Worm (Caenorhabditis elegans) whole organism, young adult: ENCODE results near the gene ech-8.

Experiments
- B0019.2 ChIP-seq: fragments of 200-800 bp; sonication (Bioruptor generic); conservative IDR thresholded peaks from 2 replicates; pipeline ENCODE4 v1.3.6; 2022; ENCODE audit warnings: missing genetic modification reagents, missing genetic modification characterization, missing compliant biosample characterization
- B0261.1 ChIP-seq: sonication (generic microtip); optimal IDR thresholded peaks from 2 replicates; lab custom pipeline; 2016; ENCODE audit warnings: mild to moderate bottlenecking, missing genetic modification characterization, moderate library complexity, missing compliant biosample characterization
- C06A6.2 ChIP-seq: fragments of 200-800 bp; sonication (Bioruptor generic); conservative IDR thresholded peaks from 2 replicates; pipeline ENCODE4 v1.3.6; 2022; ENCODE audit warnings: missing genetic modification characterization, missing compliant biosample characterization
- D2030.7 ChIP-seq: fragments of 200-800 bp; sonication (Bioruptor generic); IDR thresholded peaks from 2 replicates; pipeline ENCODE4 v1.3.6; 2022; ENCODE audit warnings: missing genetic modification reagents, missing genetic modification characterization, missing compliant biosample characterization
- F33H1.4 ChIP-seq: fragments of 200-800 bp; sonication (Bioruptor generic); IDR thresholded peaks from 2 replicates; pipeline ENCODE4 v1.3.6; 2022; ENCODE audit warnings: missing genetic modification reagents, missing genetic modification characterization, missing compliant biosample characterization
- F37B4.10 ChIP-seq: fragments of 200-800 bp; sonication (Bioruptor generic); IDR thresholded peaks from 2 replicates; pipeline ENCODE4 v1.3.6; 2022; ENCODE audit warnings: missing genetic modification characterization, missing compliant biosample characterization
- F39B2.1 ChIP-seq: fragments of 200-800 bp; sonication (Bioruptor generic); IDR thresholded peaks from 2 replicates; pipeline ENCODE4 v1.3.6; 2022; ENCODE audit warnings: missing genetic modification reagents, missing genetic modification characterization, missing compliant biosample characterization
- F57A8.1 ChIP-seq: fragments of 200-800 bp; sonication (Bioruptor generic); optimal IDR thresholded peaks from 2 replicates; lab custom pipeline; 2018; ENCODE audit warnings: mild to moderate bottlenecking, missing genetic modification characterization, moderate library complexity, missing compliant biosample characterization
- Y53F4B.3 ChIP-seq: fragments of 200-800 bp; sonication (Bioruptor generic); IDR thresholded peaks from 2 replicates; pipeline ENCODE4 v1.3.6; 2022; ENCODE audit warnings: missing genetic modification reagents, missing genetic modification characterization, missing compliant biosample characterization
- Y53G8AR.9 ChIP-seq: fragments of 200-800 bp; sonication (Bioruptor generic); conservative IDR thresholded peaks from 2 replicates; pipeline ENCODE4 v1.3.6; 2022; ENCODE audit warnings: missing genetic modification reagents, missing genetic modification characterization, missing compliant biosample characterization
- Y79H2A.3 ChIP-seq: fragments of 200-800 bp; sonication (Bioruptor generic); conservative IDR thresholded peaks from 2 replicates; pipeline ENCODE4 v1.3.6; 2022; ENCODE audit warnings: missing genetic modification reagents, missing genetic modification characterization, missing compliant biosample characterization
- Y95B8A.8 ChIP-seq: fragments of 200-800 bp; sonication (Bioruptor generic); IDR thresholded peaks from 2 replicates; pipeline ENCODE4 v1.3.6; 2022; ENCODE audit warnings: missing genetic modification reagents, missing genetic modification characterization, missing compliant biosample characterization
- ZK185.1 ChIP-seq: sonication (generic microtip); optimal IDR thresholded peaks from 2 replicates; lab custom pipeline; 2016; ENCODE audit warnings: mild to moderate bottlenecking, missing genetic modification characterization, missing compliant biosample characterization; ENCODE audit not compliant: poor library complexity, severe bottlenecking
- aptf-3 ChIP-seq: fragments of 200-800 bp; sonication (Bioruptor generic); IDR thresholded peaks from 2 replicates; pipeline ENCODE4 v1.3.6; 2022; ENCODE audit warnings: missing genetic modification characterization, missing compliant biosample characterization
- athp-1 ChIP-seq: sonication (generic microtip); optimal IDR thresholded peaks from 2 replicates; lab custom pipeline; 2017; ENCODE audit warnings: mild to moderate bottlenecking, missing genetic modification characterization, missing compliant biosample characterization
- ceh-79 ChIP-seq: sonication (generic microtip); optimal IDR thresholded peaks from 2 replicates; lab custom pipeline; 2017; ENCODE audit warnings: mild to moderate bottlenecking, missing genetic modification characterization, missing compliant biosample characterization
- ceh-91 ChIP-seq: fragments of 200-800 bp; sonication (Bioruptor generic); IDR thresholded peaks from 2 replicates; pipeline ENCODE4 v1.3.6; 2022; ENCODE audit warnings: missing genetic modification reagents, missing genetic modification characterization, missing compliant biosample characterization
- dox-1 ChIP-seq: fragments of 200-800 bp; sonication (Bioruptor generic); IDR thresholded peaks from 2 replicates; pipeline ENCODE4 v1.3.6; 2022; ENCODE audit warnings: missing genetic modification reagents, missing genetic modification characterization, missing compliant biosample characterization
- efl-1 ChIP-seq: fragments of 150-350 bp; optimal IDR thresholded peaks from 2 replicates; lab custom pipeline; 2014; ENCODE audit warnings: missing biosample characterization, missing genetic modification reagents, missing genetic modification characterization
- egl-18 ChIP-seq: fragments of 200-800 bp; sonication (Bioruptor generic); IDR thresholded peaks from 2 replicates; pipeline ENCODE4 v1.3.6; 2022; ENCODE audit warnings: missing genetic modification reagents, missing genetic modification characterization, missing compliant biosample characterization
- egrh-3 ChIP-seq: fragments of 200-800 bp; sonication (Bioruptor generic); IDR thresholded peaks from 2 replicates; pipeline ENCODE4 v1.3.6; 2022; ENCODE audit warnings: missing genetic modification reagents, missing genetic modification characterization, missing compliant biosample characterization
- hmg-20 ChIP-seq: fragments of 200-800 bp; sonication (Bioruptor generic); IDR thresholded peaks from 2 replicates; pipeline ENCODE4 v1.3.6; 2022; ENCODE audit warnings: missing genetic modification reagents, missing genetic modification characterization, missing compliant biosample characterization
- lag-1 ChIP-seq: fragments of 200-800 bp; sonication (Bioruptor generic); IDR thresholded peaks from 2 replicates; pipeline ENCODE4 v1.3.6; 2022; ENCODE audit warnings: missing genetic modification reagents, missing genetic modification characterization, missing compliant biosample characterization
- lin-54 ChIP-seq: fragments of 200-800 bp; sonication (Bioruptor generic); optimal IDR thresholded peaks from 2 replicates; lab custom pipeline; 2018; ENCODE audit warnings: mild to moderate bottlenecking, missing genetic modification characterization, missing compliant biosample characterization
- madf-6 ChIP-seq: fragments of 200-800 bp; sonication (Bioruptor generic); IDR thresholded peaks from 2 replicates; pipeline ENCODE4 v1.3.6; 2022; ENCODE audit warnings: missing genetic modification reagents, missing genetic modification characterization, missing compliant biosample characterization
- mel-28 ChIP-seq: sonication (generic microtip); optimal IDR thresholded peaks from 2 replicates; lab custom pipeline; 2016; ENCODE audit warnings: borderline replicate concordance, mild to moderate bottlenecking, missing genetic modification characterization, missing compliant biosample characterization
- nhr-80 ChIP-seq: sonication (generic microtip); optimal IDR thresholded peaks from 2 replicates; lab custom pipeline; 2016; ENCODE audit warnings: missing genetic modification characterization, missing compliant biosample characterization
- nhr-90 ChIP-seq: sonication (generic microtip); optimal IDR thresholded peaks from 2 replicates; lab custom pipeline; 2016; ENCODE audit warnings: missing genotype, mild to moderate bottlenecking, missing genetic modification characterization, missing compliant biosample characterization
- pbrm-1 ChIP-seq: fragments of 200-800 bp; sonication (Bioruptor generic); IDR thresholded peaks from 2 replicates; pipeline ENCODE4 v1.3.6; 2022; ENCODE audit warnings: missing genetic modification reagents, missing genetic modification characterization, missing compliant biosample characterization
- tbx-9 ChIP-seq: sonication (generic microtip); optimal IDR thresholded peaks from 2 replicates; lab custom pipeline; 2016; ENCODE audit warnings: borderline replicate concordance, missing genetic modification characterization, inconsistent platforms, missing compliant biosample characterization
- tlf-1 ChIP-seq: fragments of 200-800 bp; sonication (Bioruptor generic); optimal IDR thresholded peaks from 2 replicates; lab custom pipeline; 2018; ENCODE audit warnings: mild to moderate bottlenecking, missing genetic modification characterization, missing compliant biosample characterization
- unc-62 ChIP-seq: fragments of 150-350 bp; optimal IDR thresholded peaks from 2 replicates; lab custom pipeline; 2014; ENCODE audit warnings: missing biosample characterization, missing genetic modification reagents, missing genetic modification characterization
- ztf-22 ChIP-seq: fragments of 200-800 bp; sonication (Bioruptor generic); optimal IDR thresholded peaks from 2 replicates; lab custom pipeline; 2018; ENCODE audit warnings: mild to moderate bottlenecking, missing genetic modification characterization, moderate library complexity, missing compliant biosample characterization
- ztf-25 ChIP-seq: fragments of 200-800 bp; sonication (Bioruptor generic); IDR thresholded peaks from 2 replicates; pipeline ENCODE4 v1.3.6; 2022; ENCODE audit warnings: missing genetic modification reagents, missing genetic modification characterization, missing compliant biosample characterization
- ztf-6 ChIP-seq: fragments of 200-800 bp; sonication (Bioruptor generic); IDR thresholded peaks from 2 replicates; pipeline ENCODE4 v1.3.6; 2022; ENCODE audit warnings: missing genetic modification reagents, missing genetic modification characterization, missing compliant biosample characterization

The ech-8 gene

ce11 chrIV:10269137-10269933, 30.4 kb upstream of the ech-8 start, which contains the start of the genes nspd-7 and Y43C5A.2:
nspd-7 (minus strand) TSS chrIV:10269187.
Y43C5A.2 (plus strand) TSS chrIV:10269883.
- TF ChIP-seq tlf-1 (GFP tag; lab: Kevin White, UChicago) = no peak
- peak; percentile 43 for TF ChIP-seq nhr-80
- no peak for TF ChIP-seq Y79H2A.3 (GFP tag; lab: Robert Waterston, UW)
- TF ChIP-seq madf-6 = no peak
- TF ChIP-seq C06A6.2 = no peak
- TF ChIP-seq nhr-90 = no peak
- no peak for TF ChIP-seq B0261.1 (tag; lab: Kevin White, UChicago)
- TF ChIP-seq unc-62 (GFP tag; lab: Kevin White, UChicago) = no peak

DNA sequence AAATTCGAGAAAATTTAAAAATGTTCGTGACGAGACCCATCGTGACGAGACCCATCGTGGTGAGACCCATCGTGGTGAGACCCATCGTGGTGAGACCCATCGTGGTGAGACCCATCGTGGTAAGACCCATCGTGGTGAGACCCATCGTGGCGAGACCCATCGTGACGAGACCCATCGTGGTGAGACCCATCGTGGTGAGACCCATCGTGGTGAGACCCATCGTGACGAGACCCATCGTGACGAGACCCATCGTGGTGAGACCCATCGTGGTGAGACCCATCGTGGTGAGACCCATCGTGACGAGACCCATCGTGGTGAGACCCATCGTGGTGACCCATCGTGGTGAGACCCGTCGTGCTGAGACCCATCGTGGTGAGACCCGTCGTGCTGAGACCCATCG, 23.9 kb upstream of the ech-8 start:
- TF ChIP-seq egrh-3 (GFP tag; lab: Robert Waterston, UW) (peak; percentile 83), madf-6 (0 out of 2 replicates have a peak, but pooled peaks have one; percentile 33), pbrm-1 (GFP tag; lab: Robert Waterston, UW) (peak; percentile 52; the same call in 1 of the 2 replicates), dox-1 (GFP tag; lab: Robert Waterston, UW) (0 out of 2 replicates have a peak, but pooled peaks have one; percentile 40), egl-18 (GFP tag; lab: Robert Waterston, UW) (0 out of 2 replicates have a peak, but pooled peaks have one; percentile 15), lag-1 (0 out of 2 replicates have a peak, but pooled peaks have one; percentile 8), D2030.7 (0 out of 2 replicates have a peak, but pooled peaks have one; percentile 37), Y95B8A.8 (GFP tag; lab: Robert Waterston, UW) (0 out of 2 replicates have a peak, but pooled peaks have one; percentile 59), aptf-3 (GFP tag; lab: Robert Waterston, UW) (0 out of 2 replicates have a peak, but pooled peaks have one; percentile 36), F33H1.4 (GFP tag; lab: Robert Waterston, UW) (peak; percentile 63), F37B4.10 (GFP tag; lab: Robert Waterston, UW) (0 out of 2 replicates have a peak, but pooled peaks have one; percentile 85), B0019.2 (GFP tag; lab: Robert Waterston, UW) (peak; percentile 4; the same call in 1 of the 2 replicates)
- TF ChIP-seq, all 124 proteins: peak for 12; not testable (repeated sequence) for 112

- TF ChIP-seq hmg-20 (GFP tag; lab: Robert Waterston, UW) (no peak), ztf-25 (GFP tag; lab: Robert Waterston, UW) (no peak), efl-1 (GFP tag; lab: Kevin White, UChicago) (no peak), mel-28 (tag; lab: Kevin White, UChicago) (no peak), ztf-6 (GFP tag; lab: Robert Waterston, UW) (no peak), F39B2.1 (GFP tag; lab: Robert Waterston, UW) (no peak), ZK185.1 (tag; lab: Kevin White, UChicago) (no peak), tbx-9 (no peak), ztf-22 (GFP tag; lab: Kevin White, UChicago) (no peak), tlf-1 (GFP tag; lab: Kevin White, UChicago) (no peak), Y53G8AR.9 (GFP tag; lab: Robert Waterston, UW) (no peak), Y53F4B.3 (GFP tag; lab: Robert Waterston, UW) (no peak)
Measured at ce11 chrIV:10261061-10261460, 22.1 kb upstream of the ech-8 start.

- no peak for TF ChIP-seq ceh-79
- no peak for TF ChIP-seq athp-1 (tag; lab: Kevin White, UChicago)
- no peak for TF ChIP-seq F37B4.10 (GFP tag; lab: Robert Waterston, UW)
- no peak for TF ChIP-seq ceh-91 (GFP tag; lab: Robert Waterston, UW)
- TF ChIP-seq F57A8.1 = no peak
- TF ChIP-seq lin-54 (GFP tag; lab: Kevin White, UChicago) = no peak
Measured at ce11 chrIV:10259557-10259956, 20.6 kb upstream of the ech-8 start, which contains the start of gene F01G10.9. F01G10.9 (minus strand) TSS chrIV:10259657.
